Worm (Caenorhabditis elegans) whole organism, young adult: Measurements from ENCODE around the gene R13A1.10.

Experiments
- B0019.2 ChIP-seq: fragments of 200-800 bp; sonication (Bioruptor generic); conservative IDR thresholded peaks from 2 replicates; pipeline ENCODE4 v1.3.6; 2022; ENCODE audit warnings: missing genetic modification reagents, missing genetic modification characterization, missing compliant biosample characterization
- F10E7.11 ChIP-seq: sonication (generic microtip); optimal IDR thresholded peaks from 2 replicates; lab custom pipeline; 2017; ENCODE audit warnings: mild to moderate bottlenecking, missing genetic modification characterization, moderate library complexity, missing compliant biosample characterization
- F33H1.4 ChIP-seq: fragments of 200-800 bp; sonication (Bioruptor generic); IDR thresholded peaks from 2 replicates; pipeline ENCODE4 v1.3.6; 2022; ENCODE audit warnings: missing genetic modification reagents, missing genetic modification characterization, missing compliant biosample characterization
- F49E8.2 ChIP-seq: sonication (generic microtip); optimal IDR thresholded peaks from 3 replicates; lab custom pipeline; 2017; ENCODE audit warnings: missing genetic modification characterization, mild to moderate bottlenecking, missing compliant biosample characterization, antibody characterized with exemption, moderate library complexity; ENCODE audit not compliant: insufficient read depth
- F57A8.1 ChIP-seq: fragments of 200-800 bp; sonication (Bioruptor generic); optimal IDR thresholded peaks from 2 replicates; lab custom pipeline; 2018; ENCODE audit warnings: mild to moderate bottlenecking, missing genetic modification characterization, moderate library complexity, missing compliant biosample characterization
- K11D2.4 ChIP-seq: fragments of 200-800 bp; sonication (Bioruptor generic); IDR thresholded peaks from 2 replicates; pipeline ENCODE4 v1.3.6; 2022; ENCODE audit warnings: missing genetic modification reagents, missing genetic modification characterization, missing compliant biosample characterization
- K12H6.12 ChIP-seq: fragments of 200-800 bp; sonication (Bioruptor generic); optimal IDR thresholded peaks from 2 replicates; lab custom pipeline; 2018; ENCODE audit warnings: mild to moderate bottlenecking, missing genetic modification characterization, missing compliant biosample characterization
- T26A5.8 ChIP-seq: sonication (generic microtip); optimal IDR thresholded peaks from 2 replicates; lab custom pipeline; 2016; ENCODE audit warnings: missing genetic modification characterization, missing compliant biosample characterization
- Y67H2A.10 ChIP-seq: fragments of 200-800 bp; sonication (Bioruptor generic); conservative IDR thresholded peaks from 2 replicates; pipeline ENCODE4 v1.3.6; 2022; ENCODE audit warnings: missing genetic modification reagents, missing genetic modification characterization, missing compliant biosample characterization
- ZK185.1 ChIP-seq: sonication (generic microtip); optimal IDR thresholded peaks from 2 replicates; lab custom pipeline; 2016; ENCODE audit warnings: mild to moderate bottlenecking, missing genetic modification characterization, missing compliant biosample characterization; ENCODE audit not compliant: poor library complexity, severe bottlenecking
- akir-1 ChIP-seq: fragments of 200-800 bp; sonication (Bioruptor generic); optimal IDR thresholded peaks from 2 replicates; lab custom pipeline; 2018; ENCODE audit warnings: mild to moderate bottlenecking, missing genetic modification characterization, moderate library complexity, missing compliant biosample characterization
- ama-1 ChIP-seq, 3 experiments: fragments of 150-350 bp in 1 of 3; sonication (generic microtip) in 2 of 3; optimal IDR thresholded peaks; 2 replicates each; lab custom pipeline; 2014 to 2018; ENCODE audit warnings: missing biosample characterization in 2 of 3, missing genetic modification characterization in 2 of 3, missing genetic modification reagents in 2 of 3
- aptf-3 ChIP-seq: fragments of 200-800 bp; sonication (Bioruptor generic); IDR thresholded peaks from 2 replicates; pipeline ENCODE4 v1.3.6; 2022; ENCODE audit warnings: missing genetic modification characterization, missing compliant biosample characterization
- athp-1 ChIP-seq: sonication (generic microtip); optimal IDR thresholded peaks from 2 replicates; lab custom pipeline; 2017; ENCODE audit warnings: mild to moderate bottlenecking, missing genetic modification characterization, missing compliant biosample characterization
- cebp-1 ChIP-seq, 2 experiments: fragments of 200-800 bp in 1 of 2; sonication (Bioruptor generic) in 1 of 2; sonication (generic microtip) in 1 of 2; IDR thresholded peaks in 1 of 2; optimal IDR thresholded peaks in 1 of 2; 2 replicates each; pipeline versions ENCODE4 v1.3.6 to Lab custom; 2017 to 2022; ENCODE audit warnings: missing compliant biosample characterization in 2 of 2, missing genetic modification characterization in 2 of 2, mild to moderate bottlenecking in 1 of 2, missing genetic modification reagents in 1 of 2, moderate library complexity in 1 of 2
- cebp-2 ChIP-seq: fragments of 200-800 bp; sonication (Bioruptor generic); IDR thresholded peaks from 2 replicates; pipeline ENCODE4 v1.3.6; 2022; ENCODE audit warnings: missing genetic modification characterization, missing compliant biosample characterization
- ceh-79 ChIP-seq: sonication (generic microtip); optimal IDR thresholded peaks from 2 replicates; lab custom pipeline; 2017; ENCODE audit warnings: mild to moderate bottlenecking, missing genetic modification characterization, missing compliant biosample characterization
- ceh-91 ChIP-seq: fragments of 200-800 bp; sonication (Bioruptor generic); IDR thresholded peaks from 2 replicates; pipeline ENCODE4 v1.3.6; 2022; ENCODE audit warnings: missing genetic modification reagents, missing genetic modification characterization, missing compliant biosample characterization
- chd-7 ChIP-seq: sonication (generic microtip); optimal IDR thresholded peaks from 2 replicates; lab custom pipeline; 2016; ENCODE audit warnings: mild to moderate bottlenecking, missing genetic modification characterization, moderate library complexity, missing compliant biosample characterization
- dox-1 ChIP-seq: fragments of 200-800 bp; sonication (Bioruptor generic); IDR thresholded peaks from 2 replicates; pipeline ENCODE4 v1.3.6; 2022; ENCODE audit warnings: missing genetic modification reagents, missing genetic modification characterization, missing compliant biosample characterization
- dpff-1 ChIP-seq: sonication (generic microtip); optimal IDR thresholded peaks from 2 replicates; lab custom pipeline; 2017; ENCODE audit warnings: mild to moderate bottlenecking, missing genetic modification characterization, missing compliant biosample characterization
- dpl-1 ChIP-seq: fragments of 150-350 bp; optimal IDR thresholded peaks from 2 replicates; lab custom pipeline; 2014; ENCODE audit warnings: missing biosample characterization, missing genetic modification reagents, missing genetic modification characterization
- efl-1 ChIP-seq: fragments of 150-350 bp; optimal IDR thresholded peaks from 2 replicates; lab custom pipeline; 2014; ENCODE audit warnings: missing biosample characterization, missing genetic modification reagents, missing genetic modification characterization
- fkh-3 ChIP-seq: sonication (generic microtip); optimal IDR thresholded peaks from 2 replicates; lab custom pipeline; 2016; ENCODE audit warnings: mild to moderate bottlenecking, missing genetic modification characterization, missing compliant biosample characterization
- hlh-12 ChIP-seq: sonication (generic microtip); optimal IDR thresholded peaks from 2 replicates; lab custom pipeline; 2016; ENCODE audit warnings: missing genetic modification characterization, missing compliant biosample characterization
- hsf-1 ChIP-seq: fragments of 200-800 bp; sonication (Bioruptor generic); IDR thresholded peaks from 2 replicates; pipeline ENCODE4 v1.3.6; 2022; ENCODE audit warnings: missing genetic modification reagents, missing genetic modification characterization, missing compliant biosample characterization
- let-526 ChIP-seq: fragments of 200-800 bp; sonication (Bioruptor generic); IDR thresholded peaks from 2 replicates; pipeline ENCODE4 v1.3.6; 2022; ENCODE audit warnings: missing genetic modification reagents, missing genetic modification characterization, missing compliant biosample characterization
- let-607 ChIP-seq, 2 experiments: fragments of 200-800 bp in 1 of 2; sonication (Bioruptor generic) in 1 of 2; sonication (generic microtip) in 1 of 2; optimal IDR thresholded peaks; 2 replicates each; lab custom pipeline; 2016 to 2018; ENCODE audit warnings: mild to moderate bottlenecking in 2 of 2, missing compliant biosample characterization in 2 of 2, missing genetic modification characterization in 2 of 2, moderate library complexity in 2 of 2, missing genotype in 1 of 2
- lin-40 ChIP-seq: sonication (generic microtip); optimal IDR thresholded peaks from 2 replicates; lab custom pipeline; 2016; ENCODE audit warnings: missing genetic modification characterization, mild to moderate bottlenecking, missing compliant biosample characterization, missing genotype, missing genetic modification reagents
- lin-54 ChIP-seq: fragments of 200-800 bp; sonication (Bioruptor generic); optimal IDR thresholded peaks from 2 replicates; lab custom pipeline; 2018; ENCODE audit warnings: mild to moderate bottlenecking, missing genetic modification characterization, missing compliant biosample characterization
- mes-4 ChIP-seq: sonication (generic microtip); optimal IDR thresholded peaks from 2 replicates; lab custom pipeline; 2016; ENCODE audit warnings: missing genotype, missing genetic modification characterization, missing compliant biosample characterization
- mxl-1 ChIP-seq: sonication (generic microtip); optimal IDR thresholded peaks from 2 replicates; lab custom pipeline; 2016; ENCODE audit warnings: missing genetic modification characterization, missing compliant biosample characterization
- nfya-1 ChIP-seq: sonication (generic microtip); optimal IDR thresholded peaks from 2 replicates; lab custom pipeline; 2017; ENCODE audit warnings: antibody characterized with exemption, missing compliant biosample characterization, missing genetic modification characterization, borderline replicate concordance; ENCODE audit not compliant: insufficient read depth
- nhr-120 ChIP-seq: fragments of 200-800 bp; sonication (Bioruptor generic); IDR thresholded peaks from 2 replicates; pipeline ENCODE4 v1.3.6; 2022; ENCODE audit warnings: missing genetic modification characterization, missing compliant biosample characterization
- nhr-80 ChIP-seq: sonication (generic microtip); optimal IDR thresholded peaks from 2 replicates; lab custom pipeline; 2016; ENCODE audit warnings: missing genetic modification characterization, missing compliant biosample characterization
- nhr-90 ChIP-seq: sonication (generic microtip); optimal IDR thresholded peaks from 2 replicates; lab custom pipeline; 2016; ENCODE audit warnings: missing genotype, mild to moderate bottlenecking, missing genetic modification characterization, missing compliant biosample characterization
- pbrm-1 ChIP-seq: fragments of 200-800 bp; sonication (Bioruptor generic); IDR thresholded peaks from 2 replicates; pipeline ENCODE4 v1.3.6; 2022; ENCODE audit warnings: missing genetic modification reagents, missing genetic modification characterization, missing compliant biosample characterization
- rpc-1 ChIP-seq, 2 experiments: fragments of 150-350 bp in 1 of 2; sonication (generic microtip) in 1 of 2; optimal IDR thresholded peaks; 2 replicates each; lab custom pipeline; 2014 to 2018; ENCODE audit warnings: missing biosample characterization in 1 of 2, missing genetic modification characterization in 1 of 2, missing genetic modification reagents in 1 of 2, missing genotype in 1 of 2
- tbp1 ChIP-seq: fragments of 200-800 bp; sonication (Bioruptor generic); optimal IDR thresholded peaks from 2 replicates; lab custom pipeline; 2018; ENCODE audit warnings: mild to moderate bottlenecking, missing genetic modification characterization, missing compliant biosample characterization
- ztf-25 ChIP-seq: fragments of 200-800 bp; sonication (Bioruptor generic); IDR thresholded peaks from 2 replicates; pipeline ENCODE4 v1.3.6; 2022; ENCODE audit warnings: missing genetic modification reagents, missing genetic modification characterization, missing compliant biosample characterization
- ztf-28 ChIP-seq: fragments of 200-800 bp; sonication (Bioruptor generic); IDR thresholded peaks from 2 replicates; pipeline ENCODE4 v1.3.6; 2022; ENCODE audit warnings: missing genetic modification reagents, missing genetic modification characterization, missing compliant biosample characterization

R13A1.10 gene

DNA sequence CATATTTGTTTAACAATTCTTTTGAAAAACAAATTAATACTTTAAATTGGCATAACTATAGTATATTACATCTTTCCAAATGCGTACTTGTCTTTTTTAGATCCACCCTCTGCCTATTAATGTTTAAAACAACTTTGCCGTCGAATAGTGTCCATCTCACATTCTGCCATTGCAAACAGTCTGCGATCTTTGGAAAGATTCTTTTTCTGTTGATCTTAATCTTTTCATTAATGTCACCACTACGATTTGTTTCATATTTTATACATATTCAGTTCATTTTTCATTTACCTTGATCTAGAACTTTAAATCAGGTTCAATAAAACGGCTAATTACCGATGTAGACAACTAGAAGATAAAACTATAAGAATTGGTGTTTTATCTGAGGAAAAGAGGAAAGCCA is 7.7 kb upstream of the R13A1.10 start:
- TF ChIP-seq ztf-25 (GFP tag; lab: Robert Waterston, UW) (no peak), mes-4 (tag; lab: Kevin White, UChicago) (no peak), aptf-3 (no peak), dpl-1 (no peak), F49E8.2 (tag; lab: Kevin White, UChicago) (no peak), cebp-1 (GFP tag; IDR thresholded peaks at IDR 0.05; lab: Robert Waterston, UW) (no peak), cebp-1 (tag; optimal IDR thresholded peaks at IDR 0.05; lab: Kevin White, UChicago) (no peak), let-607 (tag; optimal IDR thresholded peaks at IDR 0.05; lab: Kevin White, UChicago) (no peak), ztf-28 (GFP tag; lab: Robert Waterston, UW) (no peak)

DNA sequence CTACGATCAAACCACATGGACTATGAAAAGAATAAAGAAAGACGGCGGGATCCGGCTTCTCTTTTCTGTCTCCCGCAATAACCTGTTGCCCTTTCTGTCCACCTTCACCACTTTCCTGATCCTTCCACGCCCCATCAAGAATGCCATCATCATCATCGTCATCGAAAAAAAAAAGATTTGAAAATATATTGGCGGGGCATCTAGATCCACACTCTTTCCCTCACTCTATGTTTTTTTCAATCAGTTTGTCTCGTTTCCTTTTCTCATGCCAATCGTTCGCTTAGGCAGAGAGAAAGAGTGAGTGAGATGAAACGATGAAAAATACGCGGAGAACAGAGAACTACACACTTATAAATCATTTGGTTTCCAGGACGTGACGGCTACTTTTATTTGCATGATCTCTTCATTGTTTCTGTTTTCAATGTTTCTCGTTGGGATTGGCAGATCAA is 6.6 kb upstream of the R13A1.10 start:
- TF ChIP-seq hlh-12 (tag; lab: Kevin White, UChicago), result no peak
- no peak for TF ChIP-seq nfya-1
- TF ChIP-seq let-526 (GFP tag; lab: Robert Waterston, UW), result no peak
- no peak for TF ChIP-seq pbrm-1
- no peak for TF ChIP-seq let-607 (tag; optimal IDR thresholded peaks at IDR 0.05; lab: Kevin White, UChicago)
- 0 out of 2 replicates have a peak, but pooled peaks have one; percentile 30 for TF ChIP-seq K11D2.4 (GFP tag; lab: Robert Waterston, UW)
- TF ChIP-seq, all 124 proteins: peak for 1

DNA sequence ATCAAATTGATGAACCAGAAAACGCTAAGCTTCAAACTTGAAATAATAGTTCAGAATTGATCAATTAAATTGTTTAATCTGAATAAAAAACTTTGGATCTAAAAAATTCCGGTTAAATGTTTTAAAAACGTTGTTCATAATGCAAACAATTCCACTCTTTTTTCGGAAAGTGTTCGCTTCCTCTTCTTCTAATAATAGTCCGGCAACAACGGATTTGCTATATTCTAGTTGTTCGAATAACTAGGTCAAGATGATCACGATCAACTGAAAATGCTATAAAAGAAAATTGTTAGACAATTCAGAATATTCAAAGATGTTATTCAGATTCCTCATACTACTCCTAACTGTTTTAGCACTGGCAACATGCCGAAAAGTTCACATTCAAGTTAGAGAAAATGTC is 4.0 kb upstream of the R13A1.10 start, which contains the start of gene D2024.4:
D2024.4 (plus strand) TSS at position 301 of the 400 bp plus-strand sequence.
- TF ChIP-seq let-607 (tag; optimal IDR thresholded peaks at IDR 0.05; lab: Kevin White, UChicago) (no peak), athp-1 (tag; lab: Kevin White, UChicago) (no peak), Y67H2A.10 (GFP tag; lab: Robert Waterston, UW) (no peak), ceh-79 (tag; lab: Kevin White, UChicago) (no peak), nhr-120 (GFP tag; lab: Robert Waterston, UW) (no peak), ceh-91 (no peak), nhr-90 (tag; lab: Kevin White, UChicago) (no peak), cebp-2 (GFP tag; lab: Robert Waterston, UW) (no peak), rpc-1 (optimal IDR thresholded peaks at IDR 0.05; lab: Kevin White, UChicago) (no peak), rpc-1 (tag; optimal IDR thresholded peaks at IDR 0.05; lab: Kevin White, UChicago) (no peak), ama-1 (optimal IDR thresholded peaks at IDR 0.05; lab: Kevin White, UChicago) (no peak), ama-1 (GFP tag; optimal IDR thresholded peaks at IDR 0.05; lab: Kevin White, UChicago) (no peak), ztf-25 (GFP tag; lab: Robert Waterston, UW) (no peak), F33H1.4 (GFP tag; lab: Robert Waterston, UW) (no peak), T26A5.8 (no peak), tbp1 (GFP tag; lab: Kevin White, UChicago) (no peak)

DNA sequence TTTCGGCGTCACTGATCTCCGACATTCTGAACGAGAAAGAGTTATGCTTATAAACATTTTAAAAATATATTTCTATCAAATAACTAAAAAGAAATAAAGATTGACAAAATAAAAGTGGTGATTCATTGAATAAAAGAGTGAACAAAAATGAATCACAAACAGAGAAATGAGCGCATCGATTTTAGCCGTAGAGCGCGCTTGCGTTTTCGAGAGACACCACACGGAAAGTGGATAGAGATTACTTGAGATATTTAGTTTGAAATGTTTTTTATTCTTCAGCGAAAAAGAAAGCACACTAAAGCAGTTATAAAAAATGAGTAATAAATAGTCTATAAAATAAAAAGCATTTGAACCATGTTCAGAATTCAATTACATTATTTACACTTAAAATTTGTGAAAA is 3.2 kb upstream of the R13A1.10 start, which contains the start of gene cap-1:
cap-1 (minus strand) TSS at position 26 of the 400 bp plus-strand sequence.
- TF ChIP-seq ztf-28 (GFP tag; lab: Robert Waterston, UW), result no peak
- no peak for TF ChIP-seq rpc-1 (optimal IDR thresholded peaks at IDR 0.05; lab: Kevin White, UChicago)
- TF ChIP-seq rpc-1 (tag; optimal IDR thresholded peaks at IDR 0.05; lab: Kevin White, UChicago), result no peak
- TF ChIP-seq mes-4 (tag; lab: Kevin White, UChicago), result no peak
- peak; percentile 3 for TF ChIP-seq lin-40 (tag; lab: Kevin White, UChicago)
- TF ChIP-seq efl-1, result peak; percentile 11
- no peak for TF ChIP-seq aptf-3
- TF ChIP-seq cebp-1 (GFP tag; IDR thresholded peaks at IDR 0.05; lab: Robert Waterston, UW), result no peak
- peak; percentile 22 for TF ChIP-seq cebp-1 (tag; optimal IDR thresholded peaks at IDR 0.05; lab: Kevin White, UChicago)
- TF ChIP-seq ZK185.1 (tag; lab: Kevin White, UChicago), result peak; percentile 14
- TF ChIP-seq dpff-1 (tag; lab: Kevin White, UChicago), result no peak
- TF ChIP-seq F57A8.1, result no peak
- no peak for TF ChIP-seq akir-1 (GFP tag; lab: Kevin White, UChicago)
- TF ChIP-seq fkh-3 (tag; lab: Kevin White, UChicago), result no peak
- TF ChIP-seq mxl-1, result no peak
- peak; percentile 36 for TF ChIP-seq lin-54 (GFP tag; lab: Kevin White, UChicago)
- peak; percentile 56 for TF ChIP-seq nhr-80
- no peak for TF ChIP-seq hsf-1 (GFP tag; lab: Robert Waterston, UW)
- peak; percentile 67 for TF ChIP-seq dox-1 (GFP tag; lab: Robert Waterston, UW)
- TF ChIP-seq tbp1 (GFP tag; lab: Kevin White, UChicago), result peak; percentile 29
- peak; percentile 0 for TF ChIP-seq K12H6.12 (tag; lab: Kevin White, UChicago)
- TF ChIP-seq chd-7 (tag; lab: Kevin White, UChicago), result no peak
- no peak for TF ChIP-seq B0019.2 (GFP tag; lab: Robert Waterston, UW)
- no peak for TF ChIP-seq F10E7.11
- peak; percentile 13 for TF ChIP-seq dpl-1
